Worm (Caenorhabditis elegans) whole organism, L4/young adult: Measurements from ENCODE around the gene rnp-3.
"Not testable (repeated sequence)": the region's sequence is repeated elsewhere in the genome, so short reads cannot be mapped to it uniquely, and the experiment has no call there.

Source experiments
- W03F9.2 ChIP-seq: fragments of 150-350 bp; optimal IDR thresholded peaks from 2 replicates; lab custom pipeline; 2014; ENCODE audit warnings: missing biosample characterization, missing genetic modification characterization
- dao-5 ChIP-seq: sonication (generic microtip); optimal IDR thresholded peaks from 2 replicates; lab custom pipeline; 2016; ENCODE audit warnings: missing genotype, missing genetic modification characterization, moderate library complexity, missing compliant biosample characterization
- him-1 ChIP-seq: sonication (generic microtip); optimal IDR thresholded peaks from 2 replicates; lab custom pipeline; 2016; ENCODE audit warnings: missing genotype, missing genetic modification reagents, missing genetic modification characterization, missing compliant biosample characterization

DNA sequence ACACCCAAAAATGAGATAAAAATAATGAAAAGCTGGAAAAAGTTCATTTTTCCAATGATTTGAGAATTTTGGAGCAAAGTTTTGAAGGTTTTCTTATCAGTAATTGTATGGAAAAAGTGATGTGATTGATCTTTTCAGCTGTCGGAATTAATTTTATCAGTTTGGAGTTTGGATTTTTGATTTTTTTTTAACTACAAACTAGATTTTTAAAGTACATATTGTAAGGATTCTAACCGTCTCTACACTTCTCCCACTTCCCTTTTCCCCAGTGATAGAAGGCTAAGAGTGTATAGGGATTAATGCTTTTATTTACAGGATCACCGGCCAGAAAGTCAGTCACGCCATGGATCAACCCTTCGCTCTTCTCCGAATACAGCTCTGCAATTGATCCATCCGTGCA is 48.2 kb upstream of the rnp-3 start, which contains the start of gene F49F1.7:
- TF ChIP-seq him-1, dao-5, W03F9.2 (tag; lab: Kevin White, UChicago): not testable (repeated sequence)
